Worm (Caenorhabditis elegans) whole organism, L3 larva: ENCODE measurements around the gene M05D6.8.
A peak's percentile ranks its signal among the peaks of the same experiment; 100 is the strongest.

Source experiments
- R02D3.7 ChIP-seq: fragments of 150-350 bp; optimal IDR thresholded peaks from 2 replicates; lab custom pipeline; 2014; ENCODE audit warnings: missing biosample characterization, missing genetic modification characterization
- ZK546.5 ChIP-seq: sonication (generic microtip); optimal IDR thresholded peaks from 2 replicates; lab custom pipeline; 2017; ENCODE audit warnings: missing biosample characterization, missing genetic modification characterization
- aly-2 ChIP-seq: fragments of 150-350 bp; optimal IDR thresholded peaks from 2 replicates; lab custom pipeline; 2014; ENCODE audit warnings: missing biosample characterization, missing genetic modification characterization
- ama-1 ChIP-seq: fragments of 150-350 bp; optimal IDR thresholded peaks from 2 replicates; lab custom pipeline; 2018
- ceh-28 ChIP-seq: fragments of 150-350 bp; optimal IDR thresholded peaks from 2 replicates; lab custom pipeline; 2014; ENCODE audit warnings: missing biosample characterization, missing genetic modification reagents, missing genetic modification characterization
- ceh-82 ChIP-seq: fragments of 150-350 bp; optimal IDR thresholded peaks from 2 replicates; lab custom pipeline; 2014; ENCODE audit warnings: missing biosample characterization, missing genetic modification characterization
- ceh-9 ChIP-seq: sonication (generic microtip); optimal IDR thresholded peaks from 2 replicates; lab custom pipeline; 2018; ENCODE audit warnings: missing biosample characterization, missing genetic modification characterization
- daf-12 ChIP-seq: fragments of 150-350 bp; optimal IDR thresholded peaks from 2 replicates; lab custom pipeline; 2014; ENCODE audit warnings: missing biosample characterization, missing genetic modification reagents, missing genetic modification characterization
- egl-5 ChIP-seq: fragments of 150-350 bp; optimal IDR thresholded peaks from 2 replicates; lab custom pipeline; 2017; ENCODE audit warnings: missing biosample characterization, missing genetic modification reagents, missing genetic modification characterization, inconsistent platforms
- elt-1 ChIP-seq: fragments of 150-350 bp; optimal IDR thresholded peaks from 2 replicates; lab custom pipeline; 2014; ENCODE audit warnings: missing biosample characterization, missing genetic modification characterization
- elt-2 ChIP-seq: sonication (generic microtip); optimal IDR thresholded peaks from 2 replicates; lab custom pipeline; 2016; ENCODE audit warnings: missing genetic modification reagents, mild to moderate bottlenecking, missing genetic modification characterization, missing compliant biosample characterization
- elt-3 ChIP-seq, 3 experiments: fragments of 150-350 bp in 1 of 3; sonication (generic microtip) in 2 of 3; optimal IDR thresholded peaks; 2 replicates in 2 of 3; 4 replicates in 1 of 3; lab custom pipeline; 2014 to 2017; ENCODE audit warnings: missing biosample characterization in 3 of 3, missing genetic modification characterization in 3 of 3
- eor-1 ChIP-seq, 2 experiments: fragments of 150-350 bp; optimal IDR thresholded peaks; 2 replicates each; lab custom pipeline; 2014 to 2018; ENCODE audit warnings: missing biosample characterization in 2 of 2, missing genetic modification characterization in 2 of 2
- fkh-2 ChIP-seq: fragments of 150-350 bp; optimal IDR thresholded peaks from 2 replicates; lab custom pipeline; 2014; ENCODE audit warnings: missing biosample characterization, missing genetic modification reagents, missing genetic modification characterization
- fos-1 ChIP-seq: fragments of 150-350 bp; optimal IDR thresholded peaks from 2 replicates; lab custom pipeline; 2014; ENCODE audit warnings: missing biosample characterization, missing genetic modification characterization
- hmg-11 ChIP-seq: sonication (generic microtip); optimal IDR thresholded peaks from 2 replicates; lab custom pipeline; 2016; ENCODE audit warnings: missing genetic modification characterization, missing compliant biosample characterization
- jun-1 ChIP-seq: fragments of 150-350 bp; optimal IDR thresholded peaks from 2 replicates; lab custom pipeline; 2014; ENCODE audit warnings: missing biosample characterization, missing genetic modification reagents, missing genetic modification characterization
- lin-15B ChIP-seq: fragments of 150-350 bp; optimal IDR thresholded peaks from 2 replicates; lab custom pipeline; 2014; ENCODE audit warnings: missing biosample characterization, missing genetic modification characterization
- lin-39 ChIP-seq: fragments of 150-350 bp; optimal IDR thresholded peaks from 2 replicates; lab custom pipeline; 2018; ENCODE audit warnings: missing biosample characterization, missing genetic modification reagents, missing genetic modification characterization
- nfya-1 ChIP-seq: sonication (generic microtip); optimal IDR thresholded peaks from 2 replicates; lab custom pipeline; 2017; ENCODE audit warnings: missing genetic modification characterization, mild to moderate bottlenecking, missing compliant biosample characterization, antibody characterized with exemption, moderate library complexity; ENCODE audit not compliant: insufficient read depth
- nhr-11 ChIP-seq: fragments of 150-350 bp; optimal IDR thresholded peaks from 2 replicates; lab custom pipeline; 2014; ENCODE audit warnings: missing biosample characterization, missing genetic modification characterization
- nhr-12 ChIP-seq: fragments of 150-350 bp; optimal IDR thresholded peaks from 2 replicates; lab custom pipeline; 2014; ENCODE audit warnings: missing biosample characterization, missing genetic modification characterization
- nhr-23 ChIP-seq: fragments of 150-350 bp; optimal IDR thresholded peaks from 2 replicates; lab custom pipeline; 2014; ENCODE audit warnings: missing biosample characterization, missing genetic modification reagents, missing genetic modification characterization
- nhr-237 ChIP-seq: fragments of 150-350 bp; optimal IDR thresholded peaks from 2 replicates; lab custom pipeline; 2014; ENCODE audit warnings: missing biosample characterization, missing genetic modification characterization
- nhr-25 ChIP-seq: sonication (generic microtip); optimal IDR thresholded peaks from 2 replicates; lab custom pipeline; 2017; ENCODE audit warnings: missing biosample characterization, missing genetic modification characterization
- nhr-43 ChIP-seq: sonication (generic microtip); optimal IDR thresholded peaks from 2 replicates; lab custom pipeline; 2016; ENCODE audit warnings: mild to moderate bottlenecking, missing genetic modification characterization, missing compliant biosample characterization; ENCODE audit not compliant: poor library complexity, severe bottlenecking
- nhr-67 ChIP-seq: fragments of 150-350 bp; optimal IDR thresholded peaks from 2 replicates; lab custom pipeline; 2014; ENCODE audit warnings: missing biosample characterization, missing genetic modification characterization
- nhr-76 ChIP-seq: fragments of 150-350 bp; sonication (generic microtip); optimal IDR thresholded peaks from 5 replicates; lab custom pipeline; 2014; ENCODE audit warnings: missing biosample characterization, missing genetic modification characterization
- nhr-77 ChIP-seq: fragments of 150-350 bp; optimal IDR thresholded peaks from 2 replicates; lab custom pipeline; 2014; ENCODE audit warnings: missing biosample characterization, missing genetic modification characterization
- pha-4 ChIP-seq: fragments of 150-350 bp; optimal IDR thresholded peaks from 2 replicates; lab custom pipeline; 2014; ENCODE audit warnings: missing biosample characterization, missing genetic modification reagents, missing genetic modification characterization
- pqm-1 ChIP-seq: fragments of 150-350 bp; optimal IDR thresholded peaks from 2 replicates; lab custom pipeline; 2017; ENCODE audit warnings: missing biosample characterization, missing genetic modification characterization, inconsistent platforms
- skn-1 ChIP-seq: fragments of 150-350 bp; optimal IDR thresholded peaks from 2 replicates; lab custom pipeline; 2014; ENCODE audit warnings: missing biosample characterization, missing genetic modification characterization
- unc-62 ChIP-seq: fragments of 150-350 bp; sonication (generic microtip); optimal IDR thresholded peaks from 4 replicates; lab custom pipeline; 2014; ENCODE audit warnings: missing biosample characterization, missing genetic modification reagents, missing genetic modification characterization
- zag-1 ChIP-seq: fragments of 150-350 bp; optimal IDR thresholded peaks from 2 replicates; lab custom pipeline; 2014; ENCODE audit warnings: missing biosample characterization, missing genetic modification characterization
- ztf-11 ChIP-seq: fragments of 150-350 bp; optimal IDR thresholded peaks from 2 replicates; lab custom pipeline; 2014; ENCODE audit warnings: missing biosample characterization, missing genetic modification characterization
- ztf-4 ChIP-seq: fragments of 150-350 bp; optimal IDR thresholded peaks from 2 replicates; lab custom pipeline; 2014; ENCODE audit warnings: missing biosample characterization, missing genetic modification characterization

The M05D6.8 gene

DNA sequence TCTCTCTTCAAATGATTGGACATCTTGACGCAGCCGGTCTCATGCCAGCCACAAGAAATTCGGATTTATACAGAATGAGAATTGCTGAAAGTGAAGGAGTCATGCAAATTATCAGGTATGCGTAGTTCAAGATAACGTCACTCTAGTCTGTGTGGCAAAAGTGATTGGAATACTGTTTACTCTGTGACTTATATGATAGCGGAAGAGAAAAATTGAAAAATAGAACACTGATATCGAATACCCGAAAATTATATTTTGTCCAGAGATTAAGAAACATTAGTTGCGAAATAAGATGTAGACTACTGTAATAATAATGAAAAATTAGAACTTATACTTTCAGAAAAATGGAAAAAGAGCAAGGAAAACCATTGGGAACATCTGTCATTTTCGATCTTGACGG lies 44.5 kb upstream of the M05D6.8 start:
- TF ChIP-seq pha-4 (peak; percentile 35), elt-2 (tag; lab: Kevin White, UChicago) (peak; percentile 79), pqm-1 (peak; percentile 20), jun-1 (tag; lab: Kevin White, UChicago) (peak; percentile 51), elt-3 (tag; optimal IDR thresholded peaks at IDR 0.05; lab: Kevin White, UChicago) (no peak)

DNA sequence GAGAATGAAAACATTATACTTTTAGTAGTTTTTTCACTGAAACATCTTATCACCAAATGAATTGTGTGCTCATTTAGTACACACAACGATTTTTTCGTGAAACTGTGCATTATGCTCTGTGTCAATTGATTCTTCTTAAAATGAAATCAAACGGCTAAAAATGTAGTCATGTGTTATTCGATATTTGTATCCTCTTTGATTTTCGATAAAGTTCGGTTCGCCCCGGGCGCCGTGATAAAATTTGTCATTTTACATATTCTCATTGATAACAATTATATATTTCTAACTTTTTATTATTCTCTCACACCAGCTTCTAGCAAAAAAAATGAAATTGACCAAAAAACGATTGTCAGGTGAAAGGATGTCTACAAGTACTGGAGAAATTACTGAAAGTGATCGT lies 43.7 kb upstream of the M05D6.8 start, which contains the start of gene ctg-2:
ctg-2 (plus strand) TSS at position 326 of the 400 bp plus-strand sequence.
- peak; percentile 81 for TF ChIP-seq elt-2 (tag; lab: Kevin White, UChicago)
- no peak for TF ChIP-seq nfya-1 (tag; lab: Kevin White, UChicago)
- TF ChIP-seq pqm-1: peak; percentile 87
- TF ChIP-seq jun-1 (tag; lab: Kevin White, UChicago): peak; percentile 32
- peak; percentile 43 for TF ChIP-seq pha-4
- no peak for TF ChIP-seq nhr-76
- no peak for TF ChIP-seq ceh-28
- no peak for TF ChIP-seq aly-2

- TF ChIP-seq lin-39 (tag; lab: Kevin White, UChicago): no peak
- TF ChIP-seq egl-5: no peak
- no peak for TF ChIP-seq ceh-9 (tag; lab: Kevin White, UChicago)
- TF ChIP-seq nhr-11: no peak
- no peak for TF ChIP-seq fos-1 (tag; lab: Kevin White, UChicago)
- no peak for TF ChIP-seq fkh-2
- TF ChIP-seq nhr-23: no peak
- TF ChIP-seq nhr-76: no peak
- TF ChIP-seq ztf-4 (tag; lab: Kevin White, UChicago): no peak
- no peak for TF ChIP-seq ztf-11 (tag; lab: Kevin White, UChicago)
- TF ChIP-seq lin-15B (tag; lab: Kevin White, UChicago): no peak
- no peak for TF ChIP-seq hmg-11 (tag; lab: Kevin White, UChicago)
- no peak for TF ChIP-seq zag-1 (tag; lab: Kevin White, UChicago)
- no peak for TF ChIP-seq elt-1
- no peak for TF ChIP-seq eor-1 (tag; optimal IDR thresholded peaks at IDR 0.05; lab: Kevin White, UChicago)
- TF ChIP-seq jun-1 (tag; lab: Kevin White, UChicago): no peak
- no peak for TF ChIP-seq skn-1 (tag; lab: Kevin White, UChicago)
- TF ChIP-seq R02D3.7 (tag; lab: Kevin White, UChicago): no peak
These were observed 37.9 kb upstream of the M05D6.8 start, which contains the start of gene T13H5.1 for ce11 chrII:8508956-8509355. TSS of gene T13H5.1 (minus strand) at chrII:8509056.

ce11 chrII:8506759-8507158 lies 35.7 kb upstream of the M05D6.8 start:
- TF ChIP-seq jun-1 (tag; lab: Kevin White, UChicago): no peak
- peak; percentile 55 for TF ChIP-seq pqm-1
- peak; percentile 21 for TF ChIP-seq pha-4
- TF ChIP-seq ceh-28: no peak
- peak; percentile 36 for TF ChIP-seq elt-2 (tag; lab: Kevin White, UChicago)
- no peak for TF ChIP-seq lin-39 (tag; lab: Kevin White, UChicago)
- TF ChIP-seq daf-12: no peak
- TF ChIP-seq nhr-11: no peak

ce11 chrII:8504074-8504724 lies 33.2 kb upstream of the M05D6.8 start:
- peak; percentile 9 for TF ChIP-seq nfya-1 (tag; lab: Kevin White, UChicago)
- no peak for TF ChIP-seq pha-4
- TF ChIP-seq unc-62 (GFP tag; lab: Kevin White, UChicago): no peak
- peak; percentile 44 for TF ChIP-seq pqm-1
- peak; percentile 22 for TF ChIP-seq elt-2 (tag; lab: Kevin White, UChicago)
- TF ChIP-seq, all 47 proteins: peak for 3

DNA sequence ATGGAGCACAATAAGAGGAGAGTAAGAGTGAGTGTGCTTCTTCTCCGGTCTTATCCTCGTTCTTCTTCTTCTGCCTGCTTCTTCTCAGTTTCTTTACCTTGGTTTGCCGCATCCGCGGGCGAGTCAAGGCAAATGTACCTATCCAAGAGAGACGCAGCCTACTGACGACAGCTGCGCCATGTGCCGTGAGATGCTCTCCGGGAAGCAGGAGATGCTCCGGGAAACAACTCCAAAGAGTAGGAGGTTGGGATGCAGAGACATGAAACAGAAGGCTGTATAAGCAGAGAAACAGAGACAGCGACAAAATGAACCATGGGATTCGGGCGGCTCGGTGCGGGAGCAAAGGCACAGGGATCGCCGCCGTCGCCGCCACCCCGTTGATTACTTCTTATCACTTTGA lies 28.0 kb upstream of the M05D6.8 start:
- TF ChIP-seq lin-39 (tag; lab: Kevin White, UChicago): peak; percentile 18
- TF ChIP-seq nhr-76: no peak

DNA sequence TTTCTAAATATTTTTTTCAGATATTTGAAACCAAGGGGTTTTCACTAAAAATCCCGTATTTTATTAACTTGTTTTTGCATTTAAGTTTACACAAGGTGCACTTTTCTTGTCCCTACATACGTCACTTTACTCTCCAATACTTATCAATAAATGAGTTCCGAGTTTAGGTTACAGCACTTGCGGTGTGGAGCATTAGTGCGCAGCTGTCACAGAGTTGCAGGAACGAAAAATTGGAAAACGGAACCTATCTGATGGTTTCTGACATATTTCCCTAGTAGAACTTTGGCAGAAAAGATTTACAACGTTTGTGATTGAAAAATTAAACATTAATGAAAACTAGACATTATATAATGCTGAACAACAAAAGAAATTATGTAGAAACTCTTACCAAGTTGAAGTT lies 27.1 kb upstream of the M05D6.8 start:
- TF ChIP-seq ceh-82 (no peak), fos-1 (tag; lab: Kevin White, UChicago) (no peak), nhr-43 (no peak), ceh-28 (no peak), lin-39 (tag; lab: Kevin White, UChicago) (no peak), nhr-25 (no peak), ama-1 (lab: Kevin White, UChicago) (no peak), daf-12 (no peak), aly-2 (no peak), fkh-2 (no peak), nhr-77 (tag; lab: Kevin White, UChicago) (no peak), eor-1 (tag; optimal IDR thresholded peaks at IDR 0.05; lab: Kevin White, UChicago) (no peak), R02D3.7 (tag; lab: Kevin White, UChicago) (no peak), nhr-23 (no peak), nhr-11 (no peak), nhr-237 (tag; lab: Kevin White, UChicago) (no peak), ZK546.5 (tag; lab: Kevin White, UChicago) (no peak), nhr-12 (tag; lab: Kevin White, UChicago) (no peak), nhr-67 (tag; lab: Kevin White, UChicago) (no peak), pqm-1 (no peak)
- TF ChIP-seq, all 47 proteins: peak for 0
